Worm (Caenorhabditis elegans): ENCODE results near the gene ZK1098.11.

The ZK1098.11 gene

ce11 chrIII:9558463-9558862 is 2.1 kb downstream of the ZK1098.11 start, which contains the start of gene C48B4.6:
Gene C48B4.6 (minus strand): TSS chrIII:9558563.
- TF ChIP-seq Y48G9A.11 (GFP tag; IDR thresholded peaks at IDR 0.05) (no peak), nhr-111 (GFP tag; optimal IDR thresholded peaks at IDR 0.05) (no peak), daf-8 (GFP tag; IDR thresholded peaks at IDR 0.05) (no peak), mdt-29 (GFP tag; IDR thresholded peaks at IDR 0.05) (no peak), ceh-28 (tag; optimal IDR thresholded peaks at IDR 0.05) (no peak), dmd-9 (GFP tag; IDR thresholded peaks at IDR 0.05) (no peak), unc-62 (GFP tag; optimal IDR thresholded peaks at IDR 0.05 in 1 of 2) (no peak), unc-62 (tag; optimal IDR thresholded peaks at IDR 0.05) (no peak), ceh-32 (tag; optimal IDR thresholded peaks at IDR 0.05; ENCODE audit: poor library complexity) (no peak), nhr-6 (tag; optimal IDR thresholded peaks at IDR 0.05) (no peak), zfp-3 (GFP tag; conservative IDR thresholded peaks at IDR 0.05) (no peak), ztf-11 (tag; optimal IDR thresholded peaks at IDR 0.05) (no peak)

ce11 chrIII:9559381-9559881 is 3.0 kb downstream of the ZK1098.11 start, which contains the start of gene C48B4.7:
Gene C48B4.7 (minus strand): TSS chrIII:9559431.
- TF ChIP-seq attf-4 (tag; optimal IDR thresholded peaks at IDR 0.05) = no peak
- TF ChIP-seq cey-2 (tag; optimal IDR thresholded peaks at IDR 0.05; ENCODE audit: borderline replicate concordance, insufficient read depth) = no peak
- TF ChIP-seq tag-97 (GFP tag; IDR thresholded peaks at IDR 0.05) = no peak
- 0 out of 2 replicates have a peak, but pooled peaks have one; percentile 24 for TF ChIP-seq lin-38 (GFP tag; IDR thresholded peaks at IDR 0.05)
- TF ChIP-seq saeg-2 (GFP tag; IDR thresholded peaks at IDR 0.05) = no peak
- no peak for TF ChIP-seq ceh-28 (tag; optimal IDR thresholded peaks at IDR 0.05)
- TF ChIP-seq sdz-12 (GFP tag; optimal IDR thresholded peaks at IDR 0.05) = no peak
- no peak for TF ChIP-seq hlh-11 (tag; optimal IDR thresholded peaks at IDR 0.05)
- no peak for TF ChIP-seq unc-130 (GFP tag; optimal IDR thresholded peaks at IDR 0.05)

- TF ChIP-seq spr-1 (tag; optimal IDR thresholded peaks at IDR 0.05) = no peak
- no peak for TF ChIP-seq hif-1 (tag; optimal IDR thresholded peaks at IDR 0.05)
- TF ChIP-seq lir-3 (tag; optimal IDR thresholded peaks at IDR 0.05) = no peak
- TF ChIP-seq egl-27 (tag; optimal IDR thresholded peaks at IDR 0.05) = no peak
- TF ChIP-seq Y5F2A.4 (GFP tag; optimal IDR thresholded peaks at IDR 0.05) = no peak
- no peak for TF ChIP-seq daf-19 (GFP tag; conservative IDR thresholded peaks at IDR 0.05)
- no peak for TF ChIP-seq hmg-1.1 (GFP tag; IDR thresholded peaks at IDR 0.05)
- TF ChIP-seq skn-1 (tag; optimal IDR thresholded peaks at IDR 0.05) = no peak
- no peak for TF ChIP-seq lin-15B (tag; optimal IDR thresholded peaks at IDR 0.05)
- no peak for TF ChIP-seq arid-1 (GFP tag; conservative IDR thresholded peaks at IDR 0.05)
- no peak for TF ChIP-seq pqm-1 (tag; optimal IDR thresholded peaks at IDR 0.05)
- TF ChIP-seq dmd-9 (GFP tag; IDR thresholded peaks at IDR 0.05) = no peak
- no peak for TF ChIP-seq ZK337.2 (GFP tag; IDR thresholded peaks at IDR 0.05)
- TF ChIP-seq F26F4.8 (GFP tag; conservative IDR thresholded peaks at IDR 0.05) = no peak
- TF ChIP-seq F37D6.2 (tag; optimal IDR thresholded peaks at IDR 0.05) = no peak
- TF ChIP-seq daf-16 (GFP tag; optimal IDR thresholded peaks at IDR 0.05) = no peak
- no peak for TF ChIP-seq daf-16 (tag; optimal IDR thresholded peaks at IDR 0.05)
Measured at ce11 chrIII:9561158-9561557, 4.8 kb downstream of the ZK1098.11 start, which contains the start of gene C48B4.8. Gene C48B4.8 (minus strand): TSS chrIII:9561258.

DNA sequence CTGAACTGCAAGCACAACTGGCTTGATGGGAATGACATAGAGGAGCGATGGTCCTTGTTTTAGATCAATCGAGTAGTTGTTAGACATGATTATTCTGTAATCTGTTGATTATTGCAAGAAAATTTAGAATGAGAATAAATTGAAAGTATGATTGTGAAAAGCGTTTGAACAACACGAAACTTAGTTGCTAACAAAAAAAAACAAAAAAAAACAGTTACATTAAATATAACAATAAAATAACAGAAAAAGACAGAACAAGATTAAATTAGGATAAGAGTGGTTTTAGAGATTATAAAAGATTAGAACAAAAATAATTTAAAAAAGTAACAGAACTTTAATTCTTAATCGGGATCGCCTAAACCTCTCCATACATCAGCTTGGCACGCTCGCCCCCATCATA is 6.8 kb downstream of the ZK1098.11 start, which contains the start of gene C48B4.9:
C48B4.9 (minus strand) TSS at position 101 of the 400 bp plus-strand sequence.
- TF ChIP-seq fkh-10 (GFP tag; optimal IDR thresholded peaks at IDR 0.05) (no peak), pqm-1 (tag; optimal IDR thresholded peaks at IDR 0.05) (no peak), pha-4 (GFP tag; IDR thresholded peaks at IDR 0.05) (no peak), pha-4 (tag; optimal IDR thresholded peaks at IDR 0.05) (no peak), ztf-11 (tag; optimal IDR thresholded peaks at IDR 0.05) (no peak), nhr-77 (tag; optimal IDR thresholded peaks at IDR 0.05) (no peak), hif-1 (tag; optimal IDR thresholded peaks at IDR 0.05) (no peak), aha-1 (tag) (no peak), skn-1 (tag; optimal IDR thresholded peaks at IDR 0.05) (no peak), cey-2 (tag; optimal IDR thresholded peaks at IDR 0.05; ENCODE audit: borderline replicate concordance, insufficient read depth) (no peak), daf-8 (GFP tag; IDR thresholded peaks at IDR 0.05) (no peak), daf-16 (GFP tag; optimal IDR thresholded peaks at IDR 0.05) (no peak), daf-16 (tag; optimal IDR thresholded peaks at IDR 0.05) (no peak), nhr-41 (GFP tag; IDR thresholded peaks at IDR 0.05) (no peak)
